Worm (Caenorhabditis elegans) whole organism, L4 larva: ENCODE results near the gene B0250.5.

Experiments used
- F26F4.8 ChIP-seq: fragments of 200-800 bp; sonication (Bioruptor generic); conservative IDR thresholded peaks from 2 replicates; pipeline ENCODE4 v1.3.6; 2022; ENCODE audit warnings: missing genetic modification characterization, missing compliant biosample characterization
- F44E2.7 ChIP-seq: fragments of 200-800 bp; sonication (Bioruptor generic); IDR thresholded peaks from 2 replicates; pipeline ENCODE4 v2.1.2; 2022; ENCODE audit warnings: missing genetic modification characterization, missing compliant biosample characterization
- T20F7.1 ChIP-seq: fragments of 200-800 bp; sonication (Bioruptor generic); optimal IDR thresholded peaks from 2 replicates; lab custom pipeline; 2018; ENCODE audit warnings: mild to moderate bottlenecking, missing genetic modification characterization, missing compliant biosample characterization
- T26A8.4 ChIP-seq: fragments of 200-800 bp; sonication (Bioruptor generic); IDR thresholded peaks from 2 replicates; pipeline ENCODE4 v1.3.6; 2022; ENCODE audit warnings: missing genetic modification characterization, missing compliant biosample characterization
- Y105C5A.15 ChIP-seq: fragments of 200-800 bp; sonication (Bioruptor generic); IDR thresholded peaks from 2 replicates; pipeline ENCODE4 v1.3.6; 2022; ENCODE audit warnings: missing genetic modification characterization, missing compliant biosample characterization
- Y48G9A.11 ChIP-seq: fragments of 200-800 bp; sonication (Bioruptor generic); IDR thresholded peaks from 2 replicates; pipeline ENCODE4 v1.3.6; 2022; ENCODE audit warnings: missing genetic modification reagents, missing genetic modification characterization, missing compliant biosample characterization
- Y75B8A.6 ChIP-seq: fragments of 200-800 bp; sonication (Bioruptor generic); IDR thresholded peaks from 2 replicates; pipeline ENCODE4 v1.3.6; 2022; ENCODE audit warnings: missing genetic modification reagents, missing genetic modification characterization, missing compliant biosample characterization
- aha-1 ChIP-seq: fragments of 150-350 bp; peaks from one replicate; lab custom pipeline; 2014; ENCODE audit warnings: missing biosample characterization, missing genetic modification characterization
- ama-1 ChIP-seq: fragments of 150-350 bp; optimal IDR thresholded peaks from 2 replicates; lab custom pipeline; 2014; ENCODE audit warnings: inconsistent platforms, mixed read lengths
- ceh-20 ChIP-seq: fragments of 200-800 bp; sonication (Bioruptor generic); IDR thresholded peaks from 2 replicates; pipeline ENCODE4 v1.3.6; 2022; ENCODE audit warnings: missing genetic modification reagents, missing genetic modification characterization, missing compliant biosample characterization
- ceh-44 ChIP-seq: fragments of 200-800 bp; sonication (Bioruptor generic); IDR thresholded peaks from 2 replicates; pipeline ENCODE4 v1.3.6; 2022; ENCODE audit warnings: missing genetic modification reagents, missing genetic modification characterization, missing compliant biosample characterization
- ctbp-1 ChIP-seq: fragments of 200-800 bp; sonication (Bioruptor generic); IDR thresholded peaks from 2 replicates; pipeline ENCODE4 v1.3.6; 2022; ENCODE audit warnings: missing genetic modification reagents, missing genetic modification characterization, missing compliant biosample characterization
- daf-12 ChIP-seq: fragments of 150-350 bp; optimal IDR thresholded peaks from 2 replicates; lab custom pipeline; 2014; ENCODE audit warnings: missing biosample characterization, missing genetic modification reagents, missing genetic modification characterization
- dmd-8 ChIP-seq: fragments of 200-800 bp; sonication (Bioruptor generic); IDR thresholded peaks from 2 replicates; pipeline ENCODE4 v1.3.6; 2022; ENCODE audit warnings: missing genetic modification characterization, missing compliant biosample characterization
- duxl-1 ChIP-seq: sonication (generic microtip); optimal IDR thresholded peaks from 2 replicates; lab custom pipeline; 2016; ENCODE audit warnings: mild to moderate bottlenecking, missing genetic modification characterization, moderate library complexity, missing compliant biosample characterization; ENCODE audit not compliant: poor library complexity
- dve-1 ChIP-seq: sonication (generic microtip); optimal IDR thresholded peaks from 2 replicates; lab custom pipeline; 2017; ENCODE audit warnings: antibody characterized with exemption, mild to moderate bottlenecking, missing genetic modification characterization, missing compliant biosample characterization; ENCODE audit not compliant: insufficient read depth
- gei-8 ChIP-seq: fragments of 200-800 bp; sonication (Bioruptor generic); optimal IDR thresholded peaks from 2 replicates; lab custom pipeline; 2018; ENCODE audit warnings: mild to moderate bottlenecking, missing genetic modification characterization, missing compliant biosample characterization
- hif-1 ChIP-seq, 2 experiments: sonication (generic microtip); optimal IDR thresholded peaks; 2 replicates each; lab custom pipeline; 2016 to 2017; ENCODE audit warnings: missing compliant biosample characterization in 2 of 2, missing genetic modification characterization in 2 of 2, missing genetic modification reagents in 2 of 2, missing genotype in 2 of 2, mild to moderate bottlenecking in 1 of 2
- hlh-30 ChIP-seq: sonication (generic microtip); optimal IDR thresholded peaks from 2 replicates; lab custom pipeline; 2017; ENCODE audit warnings: antibody characterized with exemption, mild to moderate bottlenecking, missing genetic modification characterization, missing compliant biosample characterization; ENCODE audit not compliant: insufficient read depth
- lin-1 ChIP-seq: fragments of 200-800 bp; sonication (Bioruptor generic); IDR thresholded peaks from 2 replicates; pipeline ENCODE4 v1.3.6; 2022; ENCODE audit warnings: missing genetic modification reagents, missing genetic modification characterization, missing compliant biosample characterization
- lir-3 ChIP-seq: sonication (generic microtip); optimal IDR thresholded peaks from 2 replicates; lab custom pipeline; 2016; ENCODE audit warnings: mild to moderate bottlenecking, missing genetic modification characterization, missing compliant biosample characterization
- lsy-2 ChIP-seq, 2 experiments: fragments of 150-350 bp in 1 of 2; sonication (generic microtip) in 1 of 2; optimal IDR thresholded peaks; 2 replicates each; lab custom pipeline; 2014 to 2017; ENCODE audit warnings: missing biosample characterization in 2 of 2, missing genetic modification characterization in 2 of 2
- madf-5 ChIP-seq, 2 experiments: fragments of 200-800 bp; sonication (Bioruptor generic); IDR thresholded peaks; 2 replicates each; pipeline ENCODE4 v1.3.6; 2022; ENCODE audit warnings: missing compliant biosample characterization in 2 of 2, missing genetic modification characterization in 2 of 2
- mep-1 ChIP-seq: fragments of 150-350 bp; sonication (generic microtip); optimal IDR thresholded peaks from 3 replicates; lab custom pipeline; 2014; ENCODE audit warnings: missing biosample characterization, missing genetic modification characterization
- mxl-2 ChIP-seq: fragments of 200-800 bp; sonication (Bioruptor generic); conservative IDR thresholded peaks from 2 replicates; pipeline ENCODE4 v1.3.6; 2022; ENCODE audit warnings: missing genetic modification reagents, missing genetic modification characterization, missing compliant biosample characterization
- nhr-102 ChIP-seq: sonication (generic microtip); optimal IDR thresholded peaks from 2 replicates; lab custom pipeline; 2016; ENCODE audit warnings: mild to moderate bottlenecking, missing genetic modification characterization, moderate library complexity, missing compliant biosample characterization
- nhr-11 ChIP-seq: fragments of 150-350 bp; optimal IDR thresholded peaks from 2 replicates; lab custom pipeline; 2014; ENCODE audit warnings: missing biosample characterization, missing genetic modification characterization
- nhr-41 ChIP-seq: fragments of 200-800 bp; sonication (Bioruptor generic); IDR thresholded peaks from 2 replicates; pipeline ENCODE4 v1.3.6; 2022; ENCODE audit warnings: missing genetic modification reagents, missing genetic modification characterization, missing compliant biosample characterization
- pqm-1 ChIP-seq: sonication (generic microtip); optimal IDR thresholded peaks from 2 replicates; lab custom pipeline; 2017; ENCODE audit warnings: missing biosample characterization, missing genetic modification characterization
- rbr-2 ChIP-seq: sonication (generic microtip); optimal IDR thresholded peaks from 2 replicates; lab custom pipeline; 2016; ENCODE audit warnings: missing genotype, missing genetic modification characterization, missing compliant biosample characterization
- saeg-2 ChIP-seq: fragments of 200-800 bp; sonication (Bioruptor generic); IDR thresholded peaks from 2 replicates; pipeline ENCODE4 v1.3.6; 2022; ENCODE audit warnings: missing genetic modification reagents, missing genetic modification characterization, missing compliant biosample characterization
- set-16 ChIP-seq: fragments of 200-800 bp; sonication (Bioruptor generic); IDR thresholded peaks from 2 replicates; pipeline ENCODE4 v1.3.6; 2022; ENCODE audit warnings: missing genetic modification reagents, missing genetic modification characterization, missing compliant biosample characterization
- skn-1 ChIP-seq: fragments of 150-350 bp; optimal IDR thresholded peaks from 2 replicates; lab custom pipeline; 2014; ENCODE audit warnings: missing biosample characterization, missing genetic modification characterization
- spr-3 ChIP-seq: fragments of 200-800 bp; sonication (Bioruptor generic); optimal IDR thresholded peaks from 2 replicates; lab custom pipeline; 2018; ENCODE audit warnings: mild to moderate bottlenecking, missing genetic modification characterization, missing compliant biosample characterization
- tra-1 ChIP-seq: fragments of 200-800 bp; sonication (Bioruptor generic); IDR thresholded peaks from 2 replicates; pipeline ENCODE4 v1.3.6; 2022; ENCODE audit warnings: missing genetic modification reagents, missing genetic modification characterization, missing compliant biosample characterization
- unc-62 ChIP-seq, 3 experiments: fragments of 150-350 bp in 1 of 3; sonication (generic microtip); optimal IDR thresholded peaks in 2 of 3; peaks in 1 of 3; 1 replicate in 1 of 3; 2 replicates in 2 of 3; lab custom pipeline; 2014 to 2017; ENCODE audit warnings: missing biosample characterization in 3 of 3, missing genetic modification characterization in 3 of 3, missing genetic modification reagents in 3 of 3, missing genotype in 1 of 3
- vab-7 ChIP-seq: fragments of 200-800 bp; sonication (Bioruptor generic); IDR thresholded peaks from 2 replicates; pipeline ENCODE4 v1.3.6; 2022; ENCODE audit warnings: missing genetic modification reagents, missing genetic modification characterization, missing compliant biosample characterization
- zag-1 ChIP-seq: fragments of 150-350 bp; optimal IDR thresholded peaks from 2 replicates; lab custom pipeline; 2014; ENCODE audit warnings: missing biosample characterization, missing genetic modification characterization
- zip-11 ChIP-seq: fragments of 200-800 bp; sonication (Bioruptor generic); IDR thresholded peaks from 2 replicates; pipeline ENCODE4 v1.3.6; 2022; ENCODE audit warnings: missing genetic modification characterization, missing compliant biosample characterization

Gene B0250.5

ce11 chrV:20480790-20481189 is 12.9 kb upstream of the B0250.5 start (continued):
- TF ChIP-seq tra-1 (GFP tag; lab: Robert Waterston, UW) (0 out of 2 replicates have a peak, but pooled peaks have one; percentile 6), mep-1 (no peak), unc-62 (GFP tag; optimal IDR thresholded peaks at IDR 0.05 in 1 of 2; lab: Kevin White, UChicago) (no peak), unc-62 (tag; optimal IDR thresholded peaks at IDR 0.05; lab: Kevin White, UChicago) (no peak), nhr-41 (GFP tag; lab: Robert Waterston, UW) (no peak), nhr-11 (tag; lab: Kevin White, UChicago) (no peak)

ce11 chrV:20485285-20485684 is 8.4 kb upstream of the B0250.5 start, which contains the start of gene dhcr-7:
TSS of gene dhcr-7 (minus strand) at chrV:20485385.
- TF ChIP-seq hif-1 (tag; optimal IDR thresholded peaks at IDR 0.05; lab: Kevin White, UChicago) (no peak), rbr-2 (no peak), vab-7 (GFP tag; lab: Robert Waterston, UW) (no peak)

- TF ChIP-seq duxl-1 (tag; lab: Kevin White, UChicago) (no peak), F26F4.8 (no peak), hlh-30 (peak; percentile 2), lsy-2 (tag; optimal IDR thresholded peaks at IDR 0.05; lab: Kevin White, UChicago) (peak in 1 of 2 experiments; percentile 12), rbr-2 (no peak)
These were observed 7.2 kb upstream of the B0250.5 start for ce11 chrV:20486549-20486948.

- TF ChIP-seq lin-1 (GFP tag; lab: Robert Waterston, UW) (no peak), unc-62 (GFP tag; optimal IDR thresholded peaks at IDR 0.05 in 1 of 2; lab: Kevin White, UChicago) (peak in 1 of 2 experiments; percentile 77), unc-62 (tag; optimal IDR thresholded peaks at IDR 0.05; lab: Kevin White, UChicago) (no peak)
These were observed 4.6 kb upstream of the B0250.5 start, which contains the start of gene srbc-78 for ce11 chrV:20489102-20489501. TSS of gene srbc-78 (minus strand) at chrV:20489202.

- TF ChIP-seq aha-1 (tag; lab: Kevin White, UChicago) = peak; percentile 16
- no peak for TF ChIP-seq lir-3 (tag; lab: Kevin White, UChicago)
- no peak for TF ChIP-seq gei-8 (GFP tag; lab: Kevin White, UChicago)
- no peak for TF ChIP-seq lin-1 (GFP tag; lab: Robert Waterston, UW)
These were observed 1.3 kb upstream of the B0250.5 start, which contains the start of gene srbc-79 for ce11 chrV:20492385-20492784. TSS of gene srbc-79 (minus strand) at chrV:20492485.

- TF ChIP-seq daf-12 (tag; lab: Kevin White, UChicago) = no peak
- TF ChIP-seq set-16 (GFP tag; lab: Robert Waterston, UW) = no peak
- TF ChIP-seq zag-1 (tag; lab: Kevin White, UChicago) = no peak
- peak; percentile 57; the same call in 1 of the 2 replicates for TF ChIP-seq F44E2.7 (GFP tag; lab: Robert Waterston, UW)
- TF ChIP-seq ctbp-1 = no peak
- TF ChIP-seq mxl-2 (GFP tag; lab: Robert Waterston, UW) = 0 out of 2 replicates have a peak, but pooled peaks have one; percentile 19
- no peak for TF ChIP-seq zip-11
- TF ChIP-seq Y75B8A.6 = peak; percentile 30; the same call in 1 of the 2 replicates
- TF ChIP-seq skn-1 (tag; lab: Kevin White, UChicago) = no peak
- TF ChIP-seq dmd-8 (GFP tag; lab: Robert Waterston, UW) = 0 out of 2 replicates have a peak, but pooled peaks have one; percentile 34
- peak; percentile 30 for TF ChIP-seq pqm-1 (tag; lab: Kevin White, UChicago)
- TF ChIP-seq nhr-102 (tag; lab: Kevin White, UChicago) = peak; percentile 50
- TF ChIP-seq T20F7.1 (GFP tag; lab: Kevin White, UChicago) = peak; percentile 40
- TF ChIP-seq spr-3 (GFP tag; lab: Kevin White, UChicago) = no peak
- 0 out of 2 replicates have a peak, but pooled peaks have one; percentile 49 for TF ChIP-seq saeg-2 (GFP tag; lab: Robert Waterston, UW)
- TF ChIP-seq gei-8 (GFP tag; lab: Kevin White, UChicago) = peak; percentile 70
- TF ChIP-seq ama-1 = no peak
- no peak; the same call in 1 of the 2 replicates for TF ChIP-seq Y105C5A.15 (GFP tag; lab: Robert Waterston, UW)
- no peak for TF ChIP-seq ceh-44
- peak; percentile 19 for TF ChIP-seq aha-1 (tag; lab: Kevin White, UChicago)
- TF ChIP-seq Y48G9A.11 (GFP tag; lab: Robert Waterston, UW) = peak; percentile 68
- 0 out of 2 replicates have a peak, but pooled peaks have one; percentile 45 for TF ChIP-seq ceh-20 (GFP tag; lab: Robert Waterston, UW)
- TF ChIP-seq F26F4.8 = no peak
- TF ChIP-seq madf-5 (GFP tag; IDR thresholded peaks at IDR 0.05; lab: Robert Waterston, UW) = no peak
- TF ChIP-seq dve-1 (tag; lab: Kevin White, UChicago) = peak; percentile 26
- TF ChIP-seq nhr-41 (GFP tag; lab: Robert Waterston, UW) = no peak
- 0 out of 2 replicates have a peak, but pooled peaks have one; percentile 23 for TF ChIP-seq T26A8.4 (GFP tag; lab: Robert Waterston, UW)
These were observed 3.8 kb downstream of the B0250.5 start for ce11 chrV:20497537-20497936.
